Worm (Caenorhabditis elegans) whole organism, late embryonic: ENCODE data around the gene srh-83.

Experiments used
- Y22D7AL.16 ChIP-seq: sonication (generic microtip); optimal IDR thresholded peaks from 2 replicates; lab custom pipeline; 2016; ENCODE audit warnings: missing genetic modification characterization, missing compliant biosample characterization
- ceh-14 ChIP-seq: sonication (generic microtip); optimal IDR thresholded peaks from 2 replicates; lab custom pipeline; 2016; ENCODE audit warnings: missing genotype, missing genetic modification characterization, missing compliant biosample characterization
- ceh-22 ChIP-seq: sonication (generic microtip); optimal IDR thresholded peaks from 2 replicates; lab custom pipeline; 2017; ENCODE audit warnings: missing biosample characterization, missing genetic modification characterization
- che-1 ChIP-seq: sonication (generic microtip); optimal IDR thresholded peaks from 2 replicates; lab custom pipeline; 2016; ENCODE audit warnings: mild to moderate bottlenecking, missing genetic modification characterization, missing compliant biosample characterization
- dmd-4 ChIP-seq: sonication (generic microtip); optimal IDR thresholded peaks from 2 replicates; lab custom pipeline; 2016; ENCODE audit warnings: borderline replicate concordance, missing genetic modification characterization, missing compliant biosample characterization
- eyg-1 ChIP-seq: sonication (generic microtip); optimal IDR thresholded peaks from 2 replicates; lab custom pipeline; 2016; ENCODE audit warnings: missing genotype, missing genetic modification characterization, missing compliant biosample characterization
- fkh-10 ChIP-seq: fragments of 150-350 bp; optimal IDR thresholded peaks from 2 replicates; lab custom pipeline; 2014; ENCODE audit warnings: missing biosample characterization, missing genetic modification reagents, missing genetic modification characterization
- gmeb-2 ChIP-seq: sonication (generic microtip); optimal IDR thresholded peaks from 2 replicates; lab custom pipeline; 2016; ENCODE audit warnings: missing genetic modification characterization, inconsistent platforms, missing compliant biosample characterization
- nfya-1 ChIP-seq: sonication (generic microtip); optimal IDR thresholded peaks from 2 replicates; lab custom pipeline; 2017; ENCODE audit warnings: missing genetic modification characterization, mild to moderate bottlenecking, missing compliant biosample characterization, antibody characterized with exemption, moderate library complexity
- rnt-1 ChIP-seq: sonication (generic microtip); optimal IDR thresholded peaks from 2 replicates; lab custom pipeline; 2016; ENCODE audit warnings: missing genetic modification characterization, missing compliant biosample characterization
- sox-2 ChIP-seq: fragments of 200-800 bp; sonication (Bioruptor generic); IDR thresholded peaks from 2 replicates; pipeline ENCODE4 v1.3.6; 2022; ENCODE audit warnings: missing genetic modification reagents, missing genetic modification characterization, missing compliant biosample characterization
- tbx-2 ChIP-seq: sonication (generic microtip); optimal IDR thresholded peaks from 2 replicates; lab custom pipeline; 2016; ENCODE audit warnings: missing genetic modification characterization, missing compliant biosample characterization
- unc-42 ChIP-seq: sonication (generic microtip); optimal IDR thresholded peaks from 2 replicates; lab custom pipeline; 2016; ENCODE audit warnings: missing genotype, missing genetic modification characterization, missing compliant biosample characterization

- no peak for TF ChIP-seq dmd-4 (tag; lab: Kevin White, UChicago)
- TF ChIP-seq unc-42: no peak
- no peak for TF ChIP-seq fkh-10 (GFP tag; lab: Kevin White, UChicago)
- no peak for TF ChIP-seq sox-2
- no peak for TF ChIP-seq nfya-1 (tag; lab: Kevin White, UChicago)
- no peak for TF ChIP-seq rnt-1 (tag; lab: Kevin White, UChicago)
- no peak for TF ChIP-seq che-1 (tag; lab: Kevin White, UChicago)
- TF ChIP-seq Y22D7AL.16 (tag; lab: Kevin White, UChicago): no peak
- TF ChIP-seq tbx-2: no peak
- no peak for TF ChIP-seq ceh-14 (tag; lab: Kevin White, UChicago)
- no peak for TF ChIP-seq gmeb-2 (tag; lab: Kevin White, UChicago)
- TF ChIP-seq ceh-22 (tag; lab: Kevin White, UChicago): no peak
- no peak for TF ChIP-seq eyg-1 (tag; lab: Kevin White, UChicago)
These were observed 29.3 kb downstream of the srh-83 start, which contains the start of gene F09G2.8 for ce11 chrV:7193562-7193961.
